Worm (Caenorhabditis elegans): ENCODE results near the gene F22B5.6.

F22B5.6 gene

DNA sequence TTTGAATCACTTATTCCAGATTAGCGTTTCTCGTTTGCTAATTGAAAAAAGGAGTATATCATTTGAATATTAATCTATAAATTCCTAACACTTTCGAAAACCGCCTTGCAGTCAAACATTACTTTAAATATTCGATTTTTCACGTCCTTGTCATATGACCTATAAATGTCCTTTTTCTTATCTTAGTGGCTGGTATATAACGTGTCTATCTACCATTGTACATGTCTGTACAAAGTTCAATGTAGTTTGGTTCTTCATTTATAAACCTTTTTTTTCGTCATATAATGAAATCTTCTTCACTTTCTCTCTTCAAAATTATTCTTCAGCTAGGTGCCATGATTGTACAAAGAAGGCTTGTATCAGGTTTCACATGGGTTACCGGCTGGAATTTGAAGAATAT lies 29.6 kb upstream of the F22B5.6 start, which contains the start of gene gbh-2:
Gene gbh-2 (plus strand): TSS at position 277 of the 400 bp plus-strand sequence.
- TF ChIP-seq pes-1 (GFP tag; IDR thresholded peaks at IDR 0.05) (no peak), flt-1 (GFP tag; IDR thresholded peaks at IDR 0.05) (no peak), aly-1 (tag; optimal IDR thresholded peaks at IDR 0.05) (no peak), hmbx-1 (tag; optimal IDR thresholded peaks at IDR 0.05) (no peak), F13C5.2 (tag; optimal IDR thresholded peaks at IDR 0.05) (no peak), ceh-36 (tag; optimal IDR thresholded peaks at IDR 0.05) (no peak)

DNA sequence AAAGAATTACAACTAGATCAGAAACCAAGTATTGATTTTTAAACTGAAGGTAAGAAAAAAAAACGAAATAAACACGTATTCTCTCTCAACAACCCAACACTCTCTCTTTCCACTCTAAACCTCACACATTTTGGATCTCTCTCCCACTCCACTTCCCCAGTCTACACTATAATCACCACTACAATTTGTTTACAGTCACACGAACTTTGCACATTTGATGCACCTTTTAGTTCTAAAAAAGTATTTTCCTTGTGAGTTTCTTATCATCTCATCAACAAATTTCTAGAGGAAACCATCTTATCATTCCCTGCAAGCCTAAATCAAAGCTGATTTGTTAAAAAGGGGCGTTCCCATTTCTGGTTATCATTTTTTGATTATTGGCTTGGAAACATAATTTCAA lies 28.6 kb upstream of the F22B5.6 start:
- TF ChIP-seq B0310.2 (tag; optimal IDR thresholded peaks at IDR 0.05) = no peak
- no peak for TF ChIP-seq ets-7 (tag; optimal IDR thresholded peaks at IDR 0.05)
- no peak for TF ChIP-seq ceh-36 (tag; optimal IDR thresholded peaks at IDR 0.05)

DNA sequence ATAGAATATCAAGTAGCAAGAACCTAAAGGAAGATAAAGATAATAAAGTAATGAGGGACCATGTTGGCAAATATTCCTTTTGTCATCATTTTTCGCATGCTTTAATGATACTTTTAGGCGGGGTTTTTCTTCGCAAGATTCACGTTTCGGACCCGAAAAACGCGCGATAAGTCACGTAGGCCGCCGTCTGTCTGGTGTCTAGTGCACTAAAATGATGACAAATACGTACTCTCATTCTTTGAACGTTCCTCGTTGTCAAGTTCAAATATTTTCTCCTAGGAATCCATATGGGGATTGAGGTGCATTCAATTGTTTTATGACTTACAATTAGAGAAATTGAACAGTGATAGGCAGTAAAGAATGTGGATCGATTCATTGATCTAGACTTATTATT lies 27.8 kb upstream of the F22B5.6 start, which contains the start of gene taap-1:
Gene taap-1 (minus strand): TSS at position 79 of the 394 bp plus-strand sequence.
- TF ChIP-seq hnd-1 (tag; optimal IDR thresholded peaks at IDR 0.05) (no peak), ets-7 (tag; optimal IDR thresholded peaks at IDR 0.05) (no peak), pes-1 (GFP tag; IDR thresholded peaks at IDR 0.05) (no peak), ceh-36 (tag; optimal IDR thresholded peaks at IDR 0.05) (no peak), B0310.2 (tag; optimal IDR thresholded peaks at IDR 0.05) (no peak), flt-1 (GFP tag; IDR thresholded peaks at IDR 0.05) (no peak)

DNA sequence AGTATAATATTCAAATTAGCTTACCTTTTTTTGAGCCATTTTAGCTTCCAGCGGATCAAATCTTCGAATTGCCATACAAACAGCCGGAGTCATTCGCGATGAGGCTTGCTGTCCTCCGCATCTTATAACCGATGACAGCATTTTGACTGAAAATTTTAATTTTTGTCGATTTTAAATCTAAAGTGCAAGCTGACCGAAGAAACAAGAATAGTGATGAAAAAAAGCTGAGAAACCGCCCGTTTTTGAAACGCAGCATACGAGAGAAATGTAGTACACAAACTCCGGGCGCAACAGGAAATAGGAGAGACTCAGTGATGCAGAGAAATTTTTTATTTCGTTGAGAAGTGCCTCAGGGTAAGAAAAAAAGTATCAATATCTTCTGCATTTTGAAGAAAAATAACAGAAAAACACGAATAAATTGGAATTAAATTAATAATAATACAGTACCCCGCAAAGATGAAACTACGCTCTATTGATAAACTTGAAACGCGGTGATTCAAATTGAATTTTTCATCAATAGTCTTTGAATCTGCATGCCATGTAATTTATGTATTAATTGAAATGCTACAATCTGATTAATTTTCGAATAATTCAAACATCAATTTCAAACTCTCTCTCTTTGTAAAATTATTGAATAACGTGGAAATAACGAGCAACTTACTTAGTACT lies 27.3 kb upstream of the F22B5.6 start:
- TF ChIP-seq flt-1 (GFP tag; IDR thresholded peaks at IDR 0.05) (no peak), aly-1 (tag; optimal IDR thresholded peaks at IDR 0.05) (no peak), hmbx-1 (tag; optimal IDR thresholded peaks at IDR 0.05) (no peak), pes-1 (GFP tag; IDR thresholded peaks at IDR 0.05) (no peak), scrt-1 (GFP tag; IDR thresholded peaks at IDR 0.05) (no peak), tbx-37 (GFP tag; conservative IDR thresholded peaks at IDR 0.05) (no peak), F13C5.2 (tag; optimal IDR thresholded peaks at IDR 0.05) (no peak), hmg-4 (GFP tag; optimal IDR thresholded peaks at IDR 0.05) (no peak), ets-7 (tag; optimal IDR thresholded peaks at IDR 0.05) (no peak), ceh-13 (GFP tag; optimal IDR thresholded peaks at IDR 0.05) (no peak), tbx-11 (GFP tag; IDR thresholded peaks at IDR 0.05) (no peak), ama-1 (optimal IDR thresholded peaks at IDR 0.05) (no peak), B0310.2 (tag; optimal IDR thresholded peaks at IDR 0.05) (no peak), sea-1 (GFP tag; conservative IDR thresholded peaks at IDR 0.05) (no peak), tra-4 (tag; optimal IDR thresholded peaks at IDR 0.05) (no peak), ceh-36 (tag; optimal IDR thresholded peaks at IDR 0.05) (no peak)

DNA sequence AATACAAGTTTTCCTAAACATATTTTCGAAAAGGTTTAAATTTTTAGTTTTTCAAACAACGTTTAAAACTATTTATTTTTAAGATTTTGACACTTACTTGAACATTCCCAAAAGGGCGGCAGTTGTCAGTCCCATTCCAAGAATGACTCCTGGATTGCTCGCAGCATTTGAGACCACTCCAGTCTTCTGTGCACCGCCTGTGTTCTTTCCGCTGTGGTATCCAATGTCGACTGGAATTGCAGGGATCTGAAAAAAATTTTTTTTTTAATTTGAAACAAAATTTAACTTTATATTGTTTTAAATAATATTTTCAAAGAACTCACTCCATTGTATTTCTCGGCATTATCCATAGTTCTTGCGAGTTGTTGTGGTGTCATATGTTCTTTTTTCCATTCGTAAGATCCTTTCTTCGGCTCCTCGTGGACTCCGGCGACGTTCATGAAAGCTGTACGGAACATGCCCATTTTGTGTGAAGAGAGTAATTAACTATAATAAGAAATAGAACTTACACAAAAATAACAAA lies 25.8 kb upstream of the F22B5.6 start, which contains the start of gene M05D6.5:
Gene M05D6.5 (minus strand): TSS at position 473 of the 523 bp plus-strand sequence.
- TF ChIP-seq tra-4 (tag; optimal IDR thresholded peaks at IDR 0.05) (no peak), aly-1 (tag; optimal IDR thresholded peaks at IDR 0.05) (no peak), hmg-4 (GFP tag; optimal IDR thresholded peaks at IDR 0.05) (no peak), ets-7 (tag; optimal IDR thresholded peaks at IDR 0.05) (no peak), hmbx-1 (tag; optimal IDR thresholded peaks at IDR 0.05) (no peak), F13C5.2 (tag; optimal IDR thresholded peaks at IDR 0.05) (no peak), tbx-37 (GFP tag; conservative IDR thresholded peaks at IDR 0.05) (no peak), ceh-36 (tag; optimal IDR thresholded peaks at IDR 0.05) (no peak), B0310.2 (tag; optimal IDR thresholded peaks at IDR 0.05) (no peak), tbx-11 (GFP tag; IDR thresholded peaks at IDR 0.05) (no peak), hnd-1 (tag; optimal IDR thresholded peaks at IDR 0.05) (no peak), ama-1 (optimal IDR thresholded peaks at IDR 0.05) (no peak)

DNA sequence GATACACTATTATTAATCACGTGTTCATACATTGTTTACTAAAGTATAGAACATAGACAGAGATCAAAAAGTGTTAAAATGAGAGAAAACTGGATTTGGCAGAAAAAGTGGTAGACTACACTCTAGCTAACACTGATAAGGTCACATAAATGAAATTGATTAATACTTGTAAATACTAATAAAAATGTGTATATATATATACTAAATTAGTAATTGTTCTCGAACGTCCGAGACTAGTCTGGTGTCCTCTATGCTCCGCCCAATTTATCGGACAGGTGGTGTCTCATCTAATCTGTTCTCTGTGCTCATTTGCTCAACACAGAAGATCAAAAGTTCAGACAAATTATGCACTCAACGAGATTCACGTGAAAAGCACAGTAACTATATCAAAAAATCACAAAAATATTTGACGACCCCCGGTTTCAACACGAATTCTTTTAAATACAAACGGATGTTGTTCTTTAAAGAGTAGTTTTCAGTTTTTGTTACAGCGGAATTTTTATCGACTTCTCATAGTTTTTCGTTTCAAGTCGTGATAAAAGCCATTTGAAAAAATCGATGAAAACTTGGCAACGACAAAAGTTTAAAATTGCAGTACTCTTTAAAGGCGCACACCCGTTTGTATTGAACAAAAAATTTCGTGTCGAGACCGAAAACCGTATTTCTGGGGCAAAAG lies 25.2 kb upstream of the F22B5.6 start:
- no peak for TF ChIP-seq ceh-13 (GFP tag; optimal IDR thresholded peaks at IDR 0.05)
- TF ChIP-seq tbx-11 (GFP tag; IDR thresholded peaks at IDR 0.05) = no peak
- TF ChIP-seq scrt-1 (GFP tag; IDR thresholded peaks at IDR 0.05) = no peak
- TF ChIP-seq ama-1 (optimal IDR thresholded peaks at IDR 0.05) = no peak
- no peak for TF ChIP-seq aly-1 (tag; optimal IDR thresholded peaks at IDR 0.05)
- no peak for TF ChIP-seq pes-1 (GFP tag; IDR thresholded peaks at IDR 0.05)
- TF ChIP-seq tra-4 (tag; optimal IDR thresholded peaks at IDR 0.05) = no peak
- TF ChIP-seq ets-7 (tag; optimal IDR thresholded peaks at IDR 0.05) = no peak
- no peak for TF ChIP-seq tbx-37 (GFP tag; conservative IDR thresholded peaks at IDR 0.05)
- TF ChIP-seq sea-1 (GFP tag; conservative IDR thresholded peaks at IDR 0.05) = no peak
- TF ChIP-seq hmbx-1 (tag; optimal IDR thresholded peaks at IDR 0.05) = no peak
- TF ChIP-seq ceh-36 (tag; optimal IDR thresholded peaks at IDR 0.05) = no peak
- no peak for TF ChIP-seq B0310.2 (tag; optimal IDR thresholded peaks at IDR 0.05)
- no peak for TF ChIP-seq F13C5.2 (tag; optimal IDR thresholded peaks at IDR 0.05)
- no peak for TF ChIP-seq hnd-1 (tag; optimal IDR thresholded peaks at IDR 0.05)
- TF ChIP-seq hmg-4 (GFP tag; optimal IDR thresholded peaks at IDR 0.05) = no peak
- TF ChIP-seq flt-1 (GFP tag; IDR thresholded peaks at IDR 0.05) = no peak

DNA sequence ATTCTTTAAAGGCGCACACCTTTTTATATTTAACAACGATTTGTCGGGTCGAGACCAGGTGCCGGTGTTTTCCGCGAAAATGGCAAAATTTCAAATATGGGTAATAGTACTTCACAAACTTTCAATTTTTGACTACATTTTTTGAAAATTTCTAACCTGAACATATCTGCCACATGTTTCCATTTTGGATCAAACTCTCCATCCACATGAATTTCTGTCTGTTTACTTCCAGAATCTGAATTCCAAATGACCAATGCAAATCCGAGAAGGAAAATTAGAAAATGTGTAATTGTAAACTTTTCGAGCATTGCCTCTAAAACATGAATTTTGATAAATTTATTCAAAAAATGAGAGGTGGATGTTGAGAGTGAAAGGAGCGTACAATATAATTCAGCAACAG lies 24.2 kb upstream of the F22B5.6 start, which contains the start of gene lact-4:
Gene lact-4 (minus strand): TSS at position 313 of the 400 bp plus-strand sequence.
- TF ChIP-seq ama-1 (optimal IDR thresholded peaks at IDR 0.05) (no peak), scrt-1 (GFP tag; IDR thresholded peaks at IDR 0.05) (no peak), hmg-4 (GFP tag; optimal IDR thresholded peaks at IDR 0.05) (no peak), sea-1 (GFP tag; conservative IDR thresholded peaks at IDR 0.05) (no peak), F13C5.2 (tag; optimal IDR thresholded peaks at IDR 0.05) (no peak), aly-1 (tag; optimal IDR thresholded peaks at IDR 0.05) (no peak), hmbx-1 (tag; optimal IDR thresholded peaks at IDR 0.05) (no peak), ets-7 (tag; optimal IDR thresholded peaks at IDR 0.05) (no peak), ceh-36 (tag; optimal IDR thresholded peaks at IDR 0.05) (no peak), hnd-1 (tag; optimal IDR thresholded peaks at IDR 0.05) (no peak)
